Fruit fly (Drosophila melanogaster): Measurements from ENCODE around the gene Rcd4.

Gene Rcd4

DNA sequence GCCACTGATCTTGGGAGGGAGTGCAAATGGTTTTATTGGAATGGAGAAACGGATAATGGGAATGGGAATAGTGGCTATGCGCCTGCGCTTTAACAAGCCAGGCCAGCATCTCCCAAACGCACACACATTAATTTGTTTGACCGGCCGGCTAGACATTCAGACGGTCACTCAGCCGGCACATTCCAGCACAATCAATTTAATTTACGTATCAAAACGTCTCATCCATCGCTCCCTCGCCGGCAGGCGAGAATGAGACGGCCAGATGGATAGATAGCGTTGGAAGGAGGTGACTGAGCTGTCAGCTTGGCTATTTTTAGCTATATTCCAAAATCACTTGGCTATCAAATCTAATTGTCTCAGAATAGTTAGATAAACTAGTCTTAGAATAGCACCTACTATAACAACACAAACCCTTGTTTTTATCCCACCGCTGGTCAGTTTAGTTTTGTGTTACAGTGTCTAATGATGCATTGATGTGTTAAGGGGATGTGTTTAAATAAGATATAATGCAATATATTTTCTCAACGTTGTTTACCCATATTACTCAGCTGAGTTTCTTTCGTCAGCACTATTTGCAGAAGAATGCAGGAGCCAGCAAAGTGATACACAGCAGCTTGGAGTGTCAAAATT is 40.9 kb downstream of the Rcd4 start (continued):
- TF ChIP-seq fd85E (GFP tag; optimal IDR thresholded peaks at IDR 0.05) (no peak), CG4318 (GFP tag; optimal IDR thresholded peaks at IDR 0.05) (no peak), Hr39 (GFP tag; optimal IDR thresholded peaks at IDR 0.05) (no peak), ss (GFP tag; optimal IDR thresholded peaks at IDR 0.05) (peak in 1 of 2 experiments; percentile 33), CG34406 (GFP tag; optimal IDR thresholded peaks at IDR 0.05) (no peak), vri (GFP tag; optimal IDR thresholded peaks at IDR 0.05) (no peak), topi (GFP tag; optimal IDR thresholded peaks at IDR 0.05) (no peak), Hr4 (GFP tag; optimal IDR thresholded peaks at IDR 0.05) (peak; percentile 3), CG10669 (GFP tag; optimal IDR thresholded peaks at IDR 0.05) (peak; percentile 36), dac (GFP tag; optimal IDR thresholded peaks at IDR 0.05) (no peak), CG6808 (GFP tag; optimal IDR thresholded peaks at IDR 0.05) (peak; percentile 58), CG9139 (GFP tag; optimal IDR thresholded peaks at IDR 0.05) (no peak), eg (GFP tag; IDR thresholded peaks at IDR 0.05) (no peak), fkh (GFP tag; optimal IDR thresholded peaks at IDR 0.05) (peak; percentile 23), CG6276 (GFP tag; optimal IDR thresholded peaks at IDR 0.05) (no peak), pdm3 (GFP tag; optimal IDR thresholded peaks at IDR 0.05) (no peak), CG7368 (GFP tag; optimal IDR thresholded peaks at IDR 0.05) (no peak), Hr38 (GFP tag; optimal IDR thresholded peaks at IDR 0.05) (no peak), CG15336 (GFP tag; IDR thresholded peaks at IDR 0.05) (no peak), CG10631 (GFP tag; optimal IDR thresholded peaks at IDR 0.05) (peak; percentile 24), CG6854 (GFP tag; optimal IDR thresholded peaks at IDR 0.05) (no peak), CG11902 (GFP tag; optimal IDR thresholded peaks at IDR 0.05) (no peak), achi (GFP tag; optimal IDR thresholded peaks at IDR 0.05) (no peak), CG3032 (tag; optimal IDR thresholded peaks at IDR 0.05) (no peak), CG16779 (tag; optimal IDR thresholded peaks at IDR 0.05) (no peak)

DNA sequence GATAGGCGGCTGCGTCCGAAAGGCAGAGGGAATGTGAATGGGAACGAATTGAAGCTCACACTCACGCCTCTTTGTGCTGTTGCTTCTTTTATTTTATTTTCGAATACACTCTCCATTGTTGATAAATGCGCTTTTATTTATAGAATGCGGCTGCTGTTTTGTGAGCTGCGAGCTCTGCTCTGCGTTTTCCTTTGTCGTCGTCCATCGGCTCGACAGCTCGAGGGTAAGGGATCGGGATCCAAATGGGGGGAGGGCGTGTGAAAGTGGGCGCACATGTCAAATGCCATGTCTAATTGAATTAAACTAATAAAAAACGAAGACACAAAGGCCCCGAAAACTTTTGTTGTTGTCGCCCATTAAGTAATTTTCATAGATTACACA is 41.4 kb downstream of the Rcd4 start:
- no peak for TF ChIP-seq CG10631 (GFP tag; optimal IDR thresholded peaks at IDR 0.05)
- no peak for TF ChIP-seq net (GFP tag; optimal IDR thresholded peaks at IDR 0.05)
- peak; percentile 81 for TF ChIP-seq svp (GFP tag)
- peak; percentile 6 for TF ChIP-seq vri (GFP tag; optimal IDR thresholded peaks at IDR 0.05)
- TF ChIP-seq ss (GFP tag; optimal IDR thresholded peaks at IDR 0.05), result peak in 1 of 2 experiments; percentile 40
- no peak for TF ChIP-seq pdm3 (GFP tag; optimal IDR thresholded peaks at IDR 0.05)
- TF ChIP-seq cyc (GFP tag; optimal IDR thresholded peaks at IDR 0.05), result no peak
- no peak for TF ChIP-seq CG7368 (GFP tag; optimal IDR thresholded peaks at IDR 0.05)
- no peak for TF ChIP-seq fd59A (GFP tag; optimal IDR thresholded peaks at IDR 0.05)
- no peak for TF ChIP-seq CG8119 (GFP tag; IDR thresholded peaks at IDR 0.05)
- peak; percentile 80 for TF ChIP-seq Sox14 (GFP tag; optimal IDR thresholded peaks at IDR 0.05)
- TF ChIP-seq CG6163 (GFP tag; IDR thresholded peaks at IDR 0.05), result peak; percentile 37; the same call in 1 of the 3 replicates

- no peak for TF ChIP-seq vri (GFP tag; optimal IDR thresholded peaks at IDR 0.05)
- no peak for TF ChIP-seq Ets21C (GFP tag; optimal IDR thresholded peaks at IDR 0.05)
- TF ChIP-seq lz (GFP tag; optimal IDR thresholded peaks at IDR 0.05), result no peak
- no peak for TF ChIP-seq CG11902 (GFP tag; optimal IDR thresholded peaks at IDR 0.05)
- no peak for TF ChIP-seq salr (GFP tag; optimal IDR thresholded peaks at IDR 0.05)
- no peak for TF ChIP-seq topi (GFP tag; optimal IDR thresholded peaks at IDR 0.05)
- TF ChIP-seq CG6276 (GFP tag; optimal IDR thresholded peaks at IDR 0.05), result no peak
- no peak for TF ChIP-seq Sox15 (GFP tag; optimal IDR thresholded peaks at IDR 0.05)
- TF ChIP-seq Eip78C (GFP tag), result no peak
- TF ChIP-seq CG6854 (GFP tag; optimal IDR thresholded peaks at IDR 0.05), result no peak
- no peak for TF ChIP-seq esn (GFP tag; optimal IDR thresholded peaks at IDR 0.05)
- TF ChIP-seq CG6163 (GFP tag; IDR thresholded peaks at IDR 0.05), result no peak
- TF ChIP-seq Hr4 (GFP tag; optimal IDR thresholded peaks at IDR 0.05), result no peak
- no peak for TF ChIP-seq Ets96B (tag; optimal IDR thresholded peaks at IDR 0.05)
- TF ChIP-seq CG3032 (tag; optimal IDR thresholded peaks at IDR 0.05), result no peak
- no peak for TF ChIP-seq Hr39 (GFP tag; optimal IDR thresholded peaks at IDR 0.05)
- no peak for TF ChIP-seq CG3919 (GFP tag; optimal IDR thresholded peaks at IDR 0.05)
- no peak for TF ChIP-seq CG6808 (GFP tag; optimal IDR thresholded peaks at IDR 0.05)
- TF ChIP-seq pdm3 (GFP tag; optimal IDR thresholded peaks at IDR 0.05), result no peak
These were observed 42.1 kb downstream of the Rcd4 start for dm6 chr2L:8424662-8425208.
